Fruit fly (Drosophila melanogaster) Kc167 (cell line): ENCODE measurements around the gene CG14892.

ENCODE experiments used
- Myc ChIP-seq: fragments of >200 bp; optimal IDR thresholded peaks from 2 replicates; lab custom pipeline; 2017; ENCODE audit warnings: missing external identifiers
- Sin3A ChIP-seq: fragments of >200 bp; optimal IDR thresholded peaks from 2 replicates; lab custom pipeline; 2018; ENCODE audit warnings: missing external identifiers
- h ChIP-seq: fragments of >200 bp; optimal IDR thresholded peaks from 3 replicates; lab custom pipeline; 2018; ENCODE audit warnings: missing external identifiers
- insv ChIP-seq: fragments of >200 bp; optimal IDR thresholded peaks from 3 replicates; lab custom pipeline; 2018; ENCODE audit warnings: missing external identifiers
- psq ChIP-seq: fragments of >200 bp; optimal IDR thresholded peaks from 2 replicates; lab custom pipeline; 2017; ENCODE audit warnings: missing external identifiers
- ttk ChIP-seq: sonication (Bioruptor generic); optimal IDR thresholded peaks from 2 replicates; lab custom pipeline; 2017; ENCODE audit warnings: missing external identifiers

DNA sequence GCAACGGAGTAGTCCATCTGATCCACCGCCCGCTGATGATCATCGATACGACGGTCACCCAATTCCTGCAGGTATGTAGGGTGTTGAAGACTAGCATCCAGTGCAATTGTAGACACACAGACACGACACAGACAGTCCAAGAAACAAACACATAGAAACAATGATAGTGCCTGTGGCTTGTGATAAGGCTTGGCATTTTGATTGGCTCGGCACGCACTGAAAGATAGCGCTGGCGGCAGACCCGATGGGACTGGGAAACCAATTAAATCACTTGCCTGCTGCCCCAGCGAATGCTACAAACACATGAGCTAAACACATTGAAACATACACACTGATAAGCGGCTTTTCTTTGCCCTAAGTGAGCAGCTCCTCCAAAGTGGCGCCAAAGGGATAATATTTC, 38.5 kb downstream of the CG14892 start:
- TF ChIP-seq psq (lab: Kevin White, UChicago) (no peak), ttk (lab: Kevin White, UChicago) (no peak), insv (lab: Kevin White, UChicago) (no peak), Sin3A (lab: Kevin White, UChicago) (no peak), h (lab: Kevin White, UChicago) (no peak), Myc (lab: Kevin White, UChicago) (no peak)
